Fruit fly (Drosophila melanogaster): ENCODE results near the gene hyx.

Gene hyx

dm6 chr3R:9013765-9014380 is 24.7 kb upstream of the hyx start (continued):
- TF ChIP-seq bbx (GFP tag; IDR thresholded peaks at IDR 0.05; ENCODE audit: partially characterized antibody): no peak
- no peak for TF ChIP-seq CG6272 (GFP tag; IDR thresholded peaks at IDR 0.05)
- peak; percentile 62 for TF ChIP-seq CG3847 (GFP tag; IDR thresholded peaks at IDR 0.05)
- peak; percentile 45 for TF ChIP-seq en (GFP tag; optimal IDR thresholded peaks at IDR 0.05)
- peak in 1 of 3 experiments; percentile 32 for TF ChIP-seq lola (GFP tag; optimal IDR thresholded peaks at IDR 0.05)
- peak; percentile 17 for TF ChIP-seq CG18476 (GFP tag; optimal IDR thresholded peaks at IDR 0.05)
- peak; percentile 28 for TF ChIP-seq CG9817 (tag; optimal IDR thresholded peaks at IDR 0.05)
- peak; percentile 83 for TF ChIP-seq CG4617 (GFP tag; optimal IDR thresholded peaks at IDR 0.05; ENCODE audit: borderline replicate concordance)
- peak; percentile 42 for TF ChIP-seq HLH54F (GFP tag; optimal IDR thresholded peaks at IDR 0.05)
- no peak for TF ChIP-seq scrt (GFP tag; optimal IDR thresholded peaks at IDR 0.05)
- no peak for TF ChIP-seq slou (GFP tag; optimal IDR thresholded peaks at IDR 0.05)
- peak; percentile 34; the same call in 1 of the 2 replicates for TF ChIP-seq CG7372 (GFP tag; IDR thresholded peaks at IDR 0.05)
- TF ChIP-seq tup (GFP tag; optimal IDR thresholded peaks at IDR 0.05): no peak
- no peak for TF ChIP-seq CG31441 (GFP tag; IDR thresholded peaks at IDR 0.05)
- TF ChIP-seq CG4707 (GFP tag; optimal IDR thresholded peaks at IDR 0.05): no peak
- 0 out of 3 replicates have a peak, but pooled peaks have one; percentile 21 for TF ChIP-seq CG11456 (GFP tag; IDR thresholded peaks at IDR 0.05)
- no peak for TF ChIP-seq Sry-β (GFP tag; optimal IDR thresholded peaks at IDR 0.05)
- no peak for TF ChIP-seq CG4360 (GFP tag; IDR thresholded peaks at IDR 0.05)
- peak; percentile 33 for TF ChIP-seq hkb (optimal IDR thresholded peaks at IDR 0.05)
- 0 out of 2 replicates have a peak, but pooled peaks have one; percentile 12 for TF ChIP-seq hkb (GFP tag; IDR thresholded peaks at IDR 0.05)
- TF ChIP-seq nau (GFP tag; optimal IDR thresholded peaks at IDR 0.05): no peak
- TF ChIP-seq fd96Cb (tag; optimal IDR thresholded peaks at IDR 0.05): no peak
- peak; percentile 70 for TF ChIP-seq pzg (GFP tag; optimal IDR thresholded peaks at IDR 0.05)
- TF ChIP-seq tx (GFP tag; optimal IDR thresholded peaks at IDR 0.05): peak; percentile 40
- no peak for TF ChIP-seq bigmax (GFP tag; optimal IDR thresholded peaks at IDR 0.05)
- peak; percentile 14 for TF ChIP-seq gfzf (GFP tag; optimal IDR thresholded peaks at IDR 0.05)
- TF ChIP-seq Nf-YA (GFP tag; IDR thresholded peaks at IDR 0.05): no peak
- no peak for TF ChIP-seq NC2α (GFP tag; optimal IDR thresholded peaks at IDR 0.05)
- TF ChIP-seq CG3065 (GFP tag; optimal IDR thresholded peaks at IDR 0.05): no peak
- peak; percentile 61 for TF ChIP-seq mam (GFP tag; optimal IDR thresholded peaks at IDR 0.05)
- TF ChIP-seq zfh2 (GFP tag; optimal IDR thresholded peaks at IDR 0.05): peak; percentile 55
- peak; percentile 63 for TF ChIP-seq CG15514 (GFP tag; optimal IDR thresholded peaks at IDR 0.05)
- no peak for TF ChIP-seq CG10565 (GFP tag; optimal IDR thresholded peaks at IDR 0.05)
- TF ChIP-seq unc-4 (GFP tag; IDR thresholded peaks at IDR 0.05; ENCODE audit: partially characterized antibody): no peak; the same call in 1 of the 2 replicates
- TF ChIP-seq wek (GFP tag; optimal IDR thresholded peaks at IDR 0.05): no peak
- TF ChIP-seq CG1529 (GFP tag; optimal IDR thresholded peaks at IDR 0.05): no peak
- TF ChIP-seq Hr3 (GFP tag; optimal IDR thresholded peaks at IDR 0.05): peak; percentile 16
- peak; percentile 73 for TF ChIP-seq lbe (GFP tag; optimal IDR thresholded peaks at IDR 0.05)
- peak; percentile 1 for TF ChIP-seq MTF-1 (GFP tag; optimal IDR thresholded peaks at IDR 0.05; ENCODE audit: borderline replicate concordance)
- no peak for TF ChIP-seq croc (GFP tag; conservative IDR thresholded peaks at IDR 0.05)
- TF ChIP-seq onecut (GFP tag; IDR thresholded peaks at IDR 0.05): peak; percentile 39; the same call in 1 of the 2 replicates
- TF ChIP-seq CG14050 (GFP tag; IDR thresholded peaks at IDR 0.05): no peak
- TF ChIP-seq cwo (GFP tag; optimal IDR thresholded peaks at IDR 0.05): peak; percentile 63
- no peak for TF ChIP-seq Hey (tag; optimal IDR thresholded peaks at IDR 0.05)
- TF ChIP-seq vvl (GFP tag; IDR thresholded peaks at IDR 0.05): peak; percentile 48; the same call in 1 of the 2 replicates
- no peak for TF ChIP-seq ro (GFP tag; IDR thresholded peaks at IDR 0.05)
- TF ChIP-seq CG15269 (tag; optimal IDR thresholded peaks at IDR 0.05): no peak
- peak; percentile 10 for TF ChIP-seq CG1233 (GFP tag; optimal IDR thresholded peaks at IDR 0.05)
- peak; percentile 47 for TF ChIP-seq slp2 (GFP tag; optimal IDR thresholded peaks at IDR 0.05)
